Fruit fly (Drosophila melanogaster) whole organism, embryonic: ENCODE measurements around the gene ninaE.
A peak's percentile ranks its signal among the peaks of the same experiment; 100 is the strongest.

Experiments used
- Atf-2 ChIP-seq: fragments of 200-800 bp; sonication (Bioruptor generic); optimal IDR thresholded peaks from 2 replicates; lab custom pipeline; 2016; ENCODE audit warnings: missing biosample characterization, missing genetic modification characterization
- Awh ChIP-seq: fragments of 200-800 bp; sonication (Bioruptor generic); IDR thresholded peaks from 2 replicates; pipeline ENCODE4, ENCODE4 v1.3.6; 2022; ENCODE audit warnings: missing biosample characterization, missing genetic modification characterization
- B-H1 ChIP-seq: fragments of 200-800 bp; sonication (Bioruptor generic); IDR thresholded peaks from 3 replicates; pipeline ENCODE4 v1.3.6; 2022; ENCODE audit warnings: missing biosample characterization, missing genetic modification characterization
- CG11398 ChIP-seq: fragments of 200-800 bp; sonication (Bioruptor generic); optimal IDR thresholded peaks from 2 replicates; lab custom pipeline; 2016; ENCODE audit warnings: missing biosample characterization, missing genetic modification characterization
- CG11696 ChIP-seq: fragments of 200-800 bp; sonication (Bioruptor generic); IDR thresholded peaks from 2 replicates; pipeline ENCODE4 v1.3.6; 2022; ENCODE audit warnings: missing biosample characterization, missing genetic modification characterization
- CG12155 ChIP-seq: fragments of 200-800 bp; sonication (Bioruptor generic); optimal IDR thresholded peaks from 3 replicates; lab custom pipeline; 2016; ENCODE audit warnings: missing biosample characterization, missing genetic modification characterization
- CG12659 ChIP-seq: fragments of 200-800 bp; sonication (Bioruptor generic); optimal IDR thresholded peaks from 3 replicates; lab custom pipeline; 2017; ENCODE audit warnings: mild to moderate bottlenecking, missing biosample characterization, missing genetic modification reagents, missing genetic modification characterization
- CG13296 ChIP-seq: fragments of 200-800 bp; sonication (Bioruptor generic); optimal IDR thresholded peaks from 3 replicates; lab custom pipeline; 2018; ENCODE audit warnings: missing biosample characterization, mild to moderate bottlenecking, missing genetic modification characterization
- CG14014 ChIP-seq: fragments of 200-800 bp; sonication (Bioruptor generic); IDR thresholded peaks from 2 replicates; pipeline ENCODE4 v1.3.6; 2022; ENCODE audit warnings: missing biosample characterization, missing genetic modification characterization
- CG14667 ChIP-seq: fragments of 200-800 bp; sonication (Bioruptor generic); IDR thresholded peaks from 2 replicates; pipeline ENCODE4 v1.3.6; 2022; ENCODE audit warnings: missing biosample characterization, missing genetic modification characterization
- CG14710 ChIP-seq: fragments of 200-800 bp; sonication (Bioruptor generic); optimal IDR thresholded peaks from 3 replicates; lab custom pipeline; 2019; ENCODE audit warnings: missing biosample characterization, mild to moderate bottlenecking, missing genetic modification characterization, moderate library complexity
- CG17912 ChIP-seq: fragments of 200-800 bp; sonication (Bioruptor generic); optimal IDR thresholded peaks from 2 replicates; lab custom pipeline; 2018; ENCODE audit warnings: missing biosample characterization, mild to moderate bottlenecking, missing genetic modification characterization
- CG18599 ChIP-seq: fragments of 200-800 bp; sonication (Bioruptor generic); optimal IDR thresholded peaks from 3 replicates; lab custom pipeline; 2017; ENCODE audit warnings: missing biosample characterization, missing genetic modification characterization, mild to moderate bottlenecking, moderate library complexity, missing genetic modification reagents
- CG2120 ChIP-seq: fragments of 200-800 bp; sonication (Bioruptor generic); optimal IDR thresholded peaks from 3 replicates; lab custom pipeline; 2016; ENCODE audit warnings: missing biosample characterization, missing genetic modification characterization
- CG32532 ChIP-seq: fragments of 200-800 bp; sonication (Bioruptor generic); IDR thresholded peaks from 2 replicates; pipeline ENCODE4 v1.3.6; 2022; ENCODE audit warnings: missing biosample characterization, missing genetic modification characterization
- CG34376 ChIP-seq: fragments of 200-800 bp; sonication (Bioruptor generic); optimal IDR thresholded peaks from 2 replicates; lab custom pipeline; 2018; ENCODE audit warnings: missing biosample characterization, mild to moderate bottlenecking, missing genetic modification characterization
- CG4730 ChIP-seq: fragments of 200-800 bp; sonication (Bioruptor generic); IDR thresholded peaks from 2 replicates; pipeline ENCODE4 v1.3.6; 2022; ENCODE audit warnings: missing biosample characterization, missing genetic modification characterization
- CG8359 ChIP-seq: fragments of 200-800 bp; sonication (Bioruptor generic); optimal IDR thresholded peaks from 2 replicates; lab custom pipeline; 2017; ENCODE audit warnings: missing biosample characterization, mild to moderate bottlenecking, missing genetic modification characterization, borderline replicate concordance
- CG9609 ChIP-seq: fragments of 200-800 bp; sonication (Bioruptor generic); optimal IDR thresholded peaks from 3 replicates; lab custom pipeline; 2016; ENCODE audit warnings: missing biosample characterization, missing genetic modification characterization
- Dip3 ChIP-seq: fragments of 200-800 bp; sonication (Bioruptor generic); optimal IDR thresholded peaks from 3 replicates; lab custom pipeline; 2016; ENCODE audit warnings: missing biosample characterization, missing genetic modification characterization
- Ets65A ChIP-seq: fragments of 200-800 bp; sonication (Bioruptor generic); peaks from one replicate; lab custom pipeline; 2016; ENCODE audit warnings: missing biosample characterization, missing genetic modification characterization
- Fer1 ChIP-seq: fragments of 200-800 bp; sonication (Bioruptor generic); optimal IDR thresholded peaks from 2 replicates; lab custom pipeline; 2017; ENCODE audit warnings: missing biosample characterization, mild to moderate bottlenecking, missing genetic modification characterization
- Hey ChIP-seq: fragments of 200-800 bp; sonication (Bioruptor generic); optimal IDR thresholded peaks from 3 replicates; lab custom pipeline; 2018; ENCODE audit warnings: missing biosample characterization, mild to moderate bottlenecking, missing genetic modification characterization
- Hr78 ChIP-seq, 2 experiments: fragments of 200-800 bp in 1 of 2; fragments of >200 bp in 1 of 2; sonication (Bioruptor generic) in 1 of 2; optimal IDR thresholded peaks; 2 replicates each; lab custom pipeline; 2017 to 2019; ENCODE audit warnings: missing biosample characterization in 2 of 2, missing genetic modification characterization in 2 of 2, mild to moderate bottlenecking in 1 of 2, moderate library complexity in 1 of 2
- MTF-1 ChIP-seq: fragments of 200-800 bp; sonication (Bioruptor generic); optimal IDR thresholded peaks from 2 replicates; lab custom pipeline; 2018; ENCODE audit warnings: missing biosample characterization, mild to moderate bottlenecking, missing genetic modification characterization, borderline replicate concordance
- NK7.1 ChIP-seq: fragments of 200-800 bp; sonication (Bioruptor generic); optimal IDR thresholded peaks from 3 replicates; lab custom pipeline; 2016; ENCODE audit warnings: missing biosample characterization, missing genetic modification characterization
- Nf-YA ChIP-seq: fragments of 200-800 bp; sonication (Bioruptor generic); IDR thresholded peaks from 2 replicates; pipeline ENCODE4 v1.3.6; 2022; ENCODE audit warnings: missing biosample characterization, missing genetic modification characterization
- Oaz ChIP-seq: fragments of 200-800 bp; sonication (Bioruptor generic); IDR thresholded peaks from 2 replicates; pipeline ENCODE4 v1.3.6; 2022; ENCODE audit warnings: missing biosample characterization, missing genetic modification characterization
- Ssrp ChIP-seq: fragments of 200-800 bp; sonication (Bioruptor generic); optimal IDR thresholded peaks from 2 replicates; lab custom pipeline; 2018; ENCODE audit warnings: missing biosample characterization, mild to moderate bottlenecking, missing genetic modification characterization, moderate library complexity
- al ChIP-seq: fragments of 200-800 bp; sonication (Bioruptor generic); IDR thresholded peaks from 2 replicates; pipeline ENCODE4 v1.3.6; 2022; ENCODE audit warnings: missing biosample characterization, missing genetic modification characterization
- ap ChIP-seq: fragments of 200-800 bp; sonication (Bioruptor generic); IDR thresholded peaks from 2 replicates; pipeline ENCODE4 v1.3.6; 2022; ENCODE audit warnings: missing biosample characterization, missing genetic modification characterization
- ash1 ChIP-seq: fragments of 200-800 bp; sonication (Bioruptor generic); optimal IDR thresholded peaks from 2 replicates; lab custom pipeline; 2018; ENCODE audit warnings: missing biosample characterization, mild to moderate bottlenecking, missing genetic modification characterization
- bcd ChIP-seq: fragments of 200-800 bp; sonication (Bioruptor generic); optimal IDR thresholded peaks from 2 replicates; lab custom pipeline; 2017; ENCODE audit warnings: missing biosample characterization, mild to moderate bottlenecking, missing genetic modification characterization
- chinmo ChIP-seq: fragments of 200-800 bp; sonication (Bioruptor generic); IDR thresholded peaks from 4 replicates; pipeline ENCODE4 v1.3.6; 2022; ENCODE audit warnings: missing biosample characterization, missing genetic modification characterization; ENCODE audit not compliant: partially characterized antibody
- exex ChIP-seq: fragments of 200-800 bp; sonication (Bioruptor generic); optimal IDR thresholded peaks from 4 replicates; lab custom pipeline; 2018; ENCODE audit warnings: missing biosample characterization, mild to moderate bottlenecking, missing genetic modification characterization, moderate library complexity
- grn ChIP-seq: fragments of 200-800 bp; sonication (Bioruptor generic); optimal IDR thresholded peaks from 3 replicates; lab custom pipeline; 2017; ENCODE audit warnings: missing biosample characterization, missing genetic modification characterization
- hkb ChIP-seq, 2 experiments: fragments of 200-800 bp in 1 of 2; fragments of >200 bp in 1 of 2; sonication (Bioruptor generic) in 1 of 2; IDR thresholded peaks in 1 of 2; optimal IDR thresholded peaks in 1 of 2; 2 replicates each; pipeline versions ENCODE4 v1.3.6 to Lab custom; 2017 to 2022; ENCODE audit warnings: missing biosample characterization in 1 of 2, missing genetic modification characterization in 1 of 2
- lab ChIP-seq: fragments of 200-800 bp; sonication (Bioruptor generic); optimal IDR thresholded peaks from 3 replicates; lab custom pipeline; 2017; ENCODE audit warnings: missing biosample characterization, missing genetic modification characterization, mild to moderate bottlenecking, moderate library complexity, missing genetic modification reagents
- mirr ChIP-seq: fragments of 200-800 bp; sonication (Bioruptor generic); optimal IDR thresholded peaks from 3 replicates; lab custom pipeline; 2018; ENCODE audit warnings: missing biosample characterization, mild to moderate bottlenecking, missing genetic modification characterization
- odd ChIP-seq: fragments of 200-800 bp; sonication (Bioruptor generic); optimal IDR thresholded peaks from 2 replicates; lab custom pipeline; 2017; ENCODE audit warnings: missing biosample characterization, mild to moderate bottlenecking, missing genetic modification characterization
- pb ChIP-seq: fragments of 200-800 bp; sonication (Bioruptor generic); optimal IDR thresholded peaks from 3 replicates; lab custom pipeline; 2016; ENCODE audit warnings: missing biosample characterization, missing genetic modification characterization
- pfk ChIP-seq: fragments of 200-800 bp; sonication (Bioruptor generic); optimal IDR thresholded peaks from 2 replicates; lab custom pipeline; 2018; ENCODE audit warnings: missing biosample characterization, mild to moderate bottlenecking, missing genetic modification characterization, moderate library complexity
- sim ChIP-seq: fragments of 200-800 bp; sonication (Bioruptor generic); IDR thresholded peaks from 2 replicates; pipeline ENCODE4 v1.3.6; 2022; ENCODE audit warnings: missing biosample characterization, missing genetic modification characterization
- slou ChIP-seq: fragments of 200-800 bp; sonication (Bioruptor generic); optimal IDR thresholded peaks from 3 replicates; lab custom pipeline; 2016; ENCODE audit warnings: missing biosample characterization, missing genetic modification characterization
- tgo ChIP-seq: fragments of 200-800 bp; sonication (Bioruptor generic); IDR thresholded peaks from 3 replicates; pipeline ENCODE4 v1.3.6; 2022; ENCODE audit warnings: missing biosample characterization, missing genetic modification characterization
- ttk ChIP-seq: fragments of 200-800 bp; sonication (Bioruptor generic); IDR thresholded peaks from 2 replicates; pipeline ENCODE4 v2.1.2; 2022; ENCODE audit warnings: missing biosample characterization, missing genetic modification characterization
- vnd ChIP-seq: fragments of 200-800 bp; sonication (Bioruptor generic); IDR thresholded peaks from 3 replicates; pipeline ENCODE4 v1.3.6; 2022; ENCODE audit warnings: missing biosample characterization, missing genetic modification characterization; ENCODE audit not compliant: partially characterized antibody

Gene ninaE

DNA sequence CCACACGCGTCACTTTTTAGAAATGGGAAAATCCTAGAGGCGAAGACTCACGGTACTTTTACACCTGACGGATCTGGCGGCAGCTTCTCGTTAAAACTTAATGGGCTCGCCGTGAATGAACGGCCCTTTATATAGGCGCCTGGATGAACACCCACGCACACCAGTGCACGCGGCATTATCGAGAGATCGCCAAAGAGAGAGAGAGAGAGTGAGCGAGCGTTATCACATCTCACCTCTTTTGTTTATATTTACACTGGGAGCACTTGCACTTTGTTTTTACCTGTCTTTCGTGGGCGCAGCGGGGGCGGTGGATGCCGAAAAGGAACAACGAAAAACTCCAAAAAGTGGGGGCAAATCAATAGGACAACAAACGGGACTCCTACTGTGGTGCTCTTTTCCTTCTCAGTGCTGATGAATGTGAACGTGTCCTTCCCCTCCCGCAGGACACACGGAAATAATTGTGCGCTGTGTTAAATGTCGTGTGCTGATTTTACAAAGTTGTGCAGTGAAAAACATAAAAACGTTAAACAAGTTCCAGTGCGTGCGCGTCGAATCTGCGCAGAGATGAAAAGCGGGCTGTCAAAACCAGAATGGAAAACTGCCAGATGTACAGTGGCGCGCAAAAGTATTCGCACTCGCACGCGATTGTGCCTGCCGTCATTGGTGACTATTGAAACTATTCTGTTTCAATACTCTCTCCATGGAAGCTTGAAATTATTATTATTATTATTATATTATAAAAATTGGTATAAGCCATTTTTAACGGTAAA lies 12.7 kb downstream of the ninaE start, which contains the start of gene Mrp5 (continued):
- TF ChIP-seq Ssrp (tag; lab: Kevin White, UChicago), result no peak
- peak; percentile 34 for TF ChIP-seq CG12155
- TF ChIP-seq CG11398 (GFP tag; lab: Kevin White, UChicago), result no peak
- TF ChIP-seq pfk, result no peak
- no peak for TF ChIP-seq CG14710
- peak; percentile 48 for TF ChIP-seq CG11696 (GFP tag; lab: Robert Waterston, UW)
- peak; percentile 7 for TF ChIP-seq CG8359 (GFP tag; lab: Kevin White, UChicago)
- peak; percentile 53; the same call in 1 of the 2 replicates for TF ChIP-seq CG14014 (GFP tag; lab: Robert Waterston, UW)
- TF ChIP-seq ash1 (GFP tag; lab: Kevin White, UChicago), result no peak
- 0 out of 2 replicates have a peak, but pooled peaks have one; percentile 49 for TF ChIP-seq sim (GFP tag; lab: Robert Waterston, UW)
- peak; percentile 42 for TF ChIP-seq CG2120 (GFP tag; lab: Kevin White, UChicago)
- TF ChIP-seq Nf-YA, result 0 out of 2 replicates have a peak, but pooled peaks have one; percentile 37
- no peak for TF ChIP-seq Atf-2 (GFP tag; lab: Kevin White, UChicago)
- TF ChIP-seq Hr78 (GFP tag; optimal IDR thresholded peaks at IDR 0.05; lab: Kevin White, UChicago), result no peak
- peak; percentile 61 for TF ChIP-seq Awh (GFP tag; lab: Robert Waterston, UW)
- TF ChIP-seq Oaz (GFP tag; lab: Robert Waterston, UW), result peak; percentile 18; the same call in 1 of the 2 replicates
- peak; percentile 73 for TF ChIP-seq Ets65A (GFP tag; lab: Kevin White, UChicago)
- peak; percentile 23 for TF ChIP-seq odd
- peak; percentile 63 for TF ChIP-seq tgo
- TF ChIP-seq B-H1, result peak; percentile 40; the same call in 2 of the 3 replicates
- peak; percentile 6 for TF ChIP-seq NK7.1 (GFP tag; lab: Kevin White, UChicago)
- TF ChIP-seq al (GFP tag; lab: Robert Waterston, UW), result peak; percentile 32; the same call in 1 of the 2 replicates
- peak; percentile 15 for TF ChIP-seq bcd (GFP tag; lab: Kevin White, UChicago)
- peak; percentile 28; the same call in 1 of the 2 replicates for TF ChIP-seq ap
- no peak for TF ChIP-seq CG17912
- peak; percentile 26 for TF ChIP-seq CG12659 (GFP tag; lab: Kevin White, UChicago)
- TF ChIP-seq slou (GFP tag; lab: Kevin White, UChicago), result no peak
- TF ChIP-seq CG14667 (GFP tag; lab: Robert Waterston, UW), result 0 out of 2 replicates have a peak, but pooled peaks have one; percentile 16
- no peak for TF ChIP-seq Dip3 (GFP tag; lab: Kevin White, UChicago)
- TF ChIP-seq MTF-1 (GFP tag; lab: Kevin White, UChicago), result peak; percentile 38
- TF ChIP-seq CG32532 (GFP tag; lab: Robert Waterston, UW), result peak; percentile 72

dm6 chr3R:19873102-19873737 lies 14.8 kb downstream of the ninaE start:
- TF ChIP-seq mirr (GFP tag; lab: Kevin White, UChicago), result peak; percentile 55
- TF ChIP-seq CG13296 (GFP tag; lab: Kevin White, UChicago), result peak; percentile 49
- no peak for TF ChIP-seq pb (GFP tag; lab: Kevin White, UChicago)
- TF ChIP-seq vnd (GFP tag; lab: Robert Waterston, UW), result peak; percentile 16; the same call in 1 of the 3 replicates
- TF ChIP-seq Fer1 (GFP tag; lab: Kevin White, UChicago), result peak; percentile 56
- TF ChIP-seq hkb (optimal IDR thresholded peaks at IDR 0.05; lab: Kevin White, UChicago), result no peak
- TF ChIP-seq hkb (GFP tag; IDR thresholded peaks at IDR 0.05; lab: Robert Waterston, UW), result 0 out of 2 replicates have a peak, but pooled peaks have one; percentile 21
- peak; percentile 76 for TF ChIP-seq exex
- TF ChIP-seq CG18599 (GFP tag; lab: Kevin White, UChicago), result peak; percentile 4
- TF ChIP-seq CG34376, result peak; percentile 31
- TF ChIP-seq grn (GFP tag; lab: Kevin White, UChicago), result peak; percentile 29
- peak; percentile 32 for TF ChIP-seq Hey (tag; lab: Kevin White, UChicago)
- peak; percentile 42 for TF ChIP-seq odd
- no peak for TF ChIP-seq CG4730 (GFP tag; lab: Robert Waterston, UW)
- no peak for TF ChIP-seq CG9609 (GFP tag; lab: Kevin White, UChicago)
- peak; percentile 43 for TF ChIP-seq lab
- no peak for TF ChIP-seq ttk (GFP tag; lab: Robert Waterston, UW)
- 0 out of 4 replicates have a peak, but pooled peaks have one; percentile 55 for TF ChIP-seq chinmo (GFP tag; lab: Robert Waterston, UW)
